Worm (Caenorhabditis elegans): ENCODE measurements around the gene srh-141.

- TF ChIP-seq aly-2 (tag; optimal IDR thresholded peaks at IDR 0.05) (no peak), tbx-2 (tag; optimal IDR thresholded peaks at IDR 0.05) (no peak), nhr-28 (tag; optimal IDR thresholded peaks at IDR 0.05) (no peak), nhr-11 (tag; optimal IDR thresholded peaks at IDR 0.05) (no peak), unc-62 (GFP tag; optimal IDR thresholded peaks at IDR 0.05) (no peak)
These were observed 44.4 kb downstream of the srh-141 start, which contains the start of gene sqst-4 for ce11 chrV:16488172-16488571.

Data from whole organism, L3 larva.